Fruit fly (Drosophila melanogaster): ENCODE data around the gene CG12091.

Gene CG12091

dm6 chr3L:1515820-1516540 is 20.7 kb downstream of the CG12091 start:
- TF ChIP-seq CG10274 (GFP tag; optimal IDR thresholded peaks at IDR 0.05), result peak; percentile 49
- peak; percentile 58 for TF ChIP-seq CG15269 (tag; optimal IDR thresholded peaks at IDR 0.05)
- TF ChIP-seq CG7271 (tag; optimal IDR thresholded peaks at IDR 0.05), result no peak
- TF ChIP-seq nom (GFP tag; optimal IDR thresholded peaks at IDR 0.05), result peak; percentile 10
- TF ChIP-seq CG8359 (GFP tag; optimal IDR thresholded peaks at IDR 0.05; ENCODE audit: borderline replicate concordance), result peak; percentile 64
- no peak for TF ChIP-seq cwo (GFP tag; optimal IDR thresholded peaks at IDR 0.05)
- TF ChIP-seq Bteb2 (GFP tag; optimal IDR thresholded peaks at IDR 0.05), result no peak
- peak; percentile 43 for TF ChIP-seq CG3995 (GFP tag; optimal IDR thresholded peaks at IDR 0.05)
- peak; percentile 49 for TF ChIP-seq CG10654 (GFP tag; optimal IDR thresholded peaks at IDR 0.05)
- no peak for TF ChIP-seq schlank (tag; optimal IDR thresholded peaks at IDR 0.05)
- no peak for TF ChIP-seq CG14860 (GFP tag; IDR thresholded peaks at IDR 0.05; ENCODE audit: partially characterized antibody)
- TF ChIP-seq gsb-n (tag; optimal IDR thresholded peaks at IDR 0.05), result peak; percentile 82
- TF ChIP-seq CG8765 (GFP tag; IDR thresholded peaks at IDR 0.05), result peak; percentile 32; the same call in 1 of the 2 replicates
- TF ChIP-seq Oaz (GFP tag; IDR thresholded peaks at IDR 0.05), result no peak
- TF ChIP-seq Asciz (GFP tag; optimal IDR thresholded peaks at IDR 0.05), result peak; percentile 76
- TF ChIP-seq ind (GFP tag; optimal IDR thresholded peaks at IDR 0.05), result peak; percentile 78
- TF ChIP-seq CG10543 (GFP tag; optimal IDR thresholded peaks at IDR 0.05), result peak; percentile 65
- no peak for TF ChIP-seq C15 (GFP tag; IDR thresholded peaks at IDR 0.05)
- no peak for TF ChIP-seq br (optimal IDR thresholded peaks at IDR 0.05)
- no peak for TF ChIP-seq GATAe (GFP tag; conservative IDR thresholded peaks at IDR 0.05)
- TF ChIP-seq CG1832 (GFP tag; optimal IDR thresholded peaks at IDR 0.05), result no peak
- TF ChIP-seq Nf-YA (GFP tag; IDR thresholded peaks at IDR 0.05), result no peak
- TF ChIP-seq Pdp1 (GFP tag; optimal IDR thresholded peaks at IDR 0.05), result peak in 1 of 2 experiments; percentile 64
- TF ChIP-seq sna (GFP tag; IDR thresholded peaks at IDR 0.05; ENCODE audit: partially characterized antibody), result no peak
- TF ChIP-seq crc (GFP tag; optimal IDR thresholded peaks at IDR 0.05), result no peak
- peak; percentile 61; the same call in 1 of the 2 replicates for TF ChIP-seq chm (GFP tag; IDR thresholded peaks at IDR 0.05)
- TF ChIP-seq CG17568 (GFP tag; optimal IDR thresholded peaks at IDR 0.05), result peak; percentile 32
- TF ChIP-seq CG17802 (tag; optimal IDR thresholded peaks at IDR 0.05), result peak; percentile 28
- TF ChIP-seq CG8089 (GFP tag; optimal IDR thresholded peaks at IDR 0.05), result peak; percentile 74
- TF ChIP-seq chinmo (GFP tag; IDR thresholded peaks at IDR 0.05; ENCODE audit: partially characterized antibody), result no peak
- TF ChIP-seq Poxn (GFP tag; IDR thresholded peaks at IDR 0.05), result no peak
- TF ChIP-seq HHEX (GFP tag; optimal IDR thresholded peaks at IDR 0.05), result peak; percentile 53
- TF ChIP-seq Med (GFP tag), result peak; percentile 93
- peak; percentile 46 for TF ChIP-seq Rfx (GFP tag; IDR thresholded peaks at IDR 0.05)
- TF ChIP-seq CG4707 (GFP tag; optimal IDR thresholded peaks at IDR 0.05), result peak; percentile 34
- peak; percentile 81 for TF ChIP-seq Ssrp (tag; optimal IDR thresholded peaks at IDR 0.05)
- peak; percentile 53 for TF ChIP-seq CG4820 (GFP tag; optimal IDR thresholded peaks at IDR 0.05)
- TF ChIP-seq CG32532 (GFP tag; IDR thresholded peaks at IDR 0.05), result peak; percentile 56
- TF ChIP-seq CG6175 (GFP tag; IDR thresholded peaks at IDR 0.05), result no peak
- peak; percentile 68; the same call in 1 of the 2 replicates for TF ChIP-seq stc (GFP tag; IDR thresholded peaks at IDR 0.05)
- peak; percentile 59 for TF ChIP-seq lmd (GFP tag; IDR thresholded peaks at IDR 0.05)
- TF ChIP-seq luna (GFP tag; optimal IDR thresholded peaks at IDR 0.05), result no peak
- peak; percentile 34 for TF ChIP-seq CG2116 (GFP tag; optimal IDR thresholded peaks at IDR 0.05)
- TF ChIP-seq CG30020 (tag; optimal IDR thresholded peaks at IDR 0.05), result peak; percentile 57
- peak; percentile 70 for TF ChIP-seq CG18599 (GFP tag; optimal IDR thresholded peaks at IDR 0.05)
- TF ChIP-seq NFAT (GFP tag; IDR thresholded peaks at IDR 0.05), result 0 out of 2 replicates have a peak, but pooled peaks have one; percentile 8
- peak; percentile 6 for TF ChIP-seq CG17186 (GFP tag; optimal IDR thresholded peaks at IDR 0.05)
- peak; percentile 13 for TF ChIP-seq gfzf (GFP tag; optimal IDR thresholded peaks at IDR 0.05)
- peak; percentile 83 for TF ChIP-seq Sox100B (GFP tag; optimal IDR thresholded peaks at IDR 0.05)
